Worm (Caenorhabditis elegans) whole organism, late embryonic: ENCODE results near the gene M163.5.

Experiments
- K09A11.1 ChIP-seq: sonication (generic microtip); optimal IDR thresholded peaks from 2 replicates; lab custom pipeline; 2017; ENCODE audit warnings: antibody characterized with exemption, mild to moderate bottlenecking, missing genetic modification characterization, missing compliant biosample characterization; ENCODE audit not compliant: insufficient read depth
- T23F11.4 ChIP-seq: fragments of 200-800 bp; sonication (Bioruptor generic); optimal IDR thresholded peaks from 2 replicates; lab custom pipeline; 2018; ENCODE audit warnings: mild to moderate bottlenecking, missing genetic modification characterization, missing compliant biosample characterization
- Y22D7AL.16 ChIP-seq: sonication (generic microtip); optimal IDR thresholded peaks from 2 replicates; lab custom pipeline; 2016; ENCODE audit warnings: missing genetic modification characterization, missing compliant biosample characterization
- ahr-1 ChIP-seq: sonication (generic microtip); optimal IDR thresholded peaks from 2 replicates; lab custom pipeline; 2016; ENCODE audit warnings: missing genetic modification characterization, missing compliant biosample characterization
- ceh-14 ChIP-seq: sonication (generic microtip); optimal IDR thresholded peaks from 2 replicates; lab custom pipeline; 2016; ENCODE audit warnings: missing genotype, missing genetic modification characterization, missing compliant biosample characterization
- ceh-18 ChIP-seq: sonication (generic microtip); optimal IDR thresholded peaks from 2 replicates; lab custom pipeline; 2016; ENCODE audit warnings: missing genetic modification characterization, missing compliant biosample characterization
- ceh-24 ChIP-seq: sonication (generic microtip); optimal IDR thresholded peaks from 2 replicates; lab custom pipeline; 2016; ENCODE audit warnings: mild to moderate bottlenecking, missing genetic modification characterization, missing compliant biosample characterization
- ceh-31 ChIP-seq: sonication (generic microtip); optimal IDR thresholded peaks from 2 replicates; lab custom pipeline; 2016; ENCODE audit warnings: missing genetic modification characterization, missing compliant biosample characterization
- ceh-48 ChIP-seq: sonication (generic microtip); optimal IDR thresholded peaks from 2 replicates; lab custom pipeline; 2016; ENCODE audit warnings: missing genetic modification characterization, inconsistent platforms, missing compliant biosample characterization
- che-1 ChIP-seq: sonication (generic microtip); optimal IDR thresholded peaks from 2 replicates; lab custom pipeline; 2016; ENCODE audit warnings: mild to moderate bottlenecking, missing genetic modification characterization, missing compliant biosample characterization
- dve-1 ChIP-seq: sonication (generic microtip); optimal IDR thresholded peaks from 2 replicates; lab custom pipeline; 2017; ENCODE audit warnings: antibody characterized with exemption, mild to moderate bottlenecking, missing genetic modification characterization, missing compliant biosample characterization
- ets-4 ChIP-seq: sonication (generic microtip); optimal IDR thresholded peaks from 2 replicates; lab custom pipeline; 2016; ENCODE audit warnings: missing genetic modification characterization, missing compliant biosample characterization
- mec-3 ChIP-seq: sonication (generic microtip); optimal IDR thresholded peaks from 2 replicates; lab custom pipeline; 2016; ENCODE audit warnings: borderline replicate concordance, missing genetic modification characterization, missing compliant biosample characterization
- nhr-11 ChIP-seq: fragments of 150-350 bp; optimal IDR thresholded peaks from 2 replicates; lab custom pipeline; 2014; ENCODE audit warnings: missing biosample characterization, missing genetic modification characterization
- nhr-232 ChIP-seq: sonication (generic microtip); optimal IDR thresholded peaks from 2 replicates; lab custom pipeline; 2016; ENCODE audit warnings: missing genetic modification characterization, missing compliant biosample characterization
- pag-3 ChIP-seq: sonication (generic microtip); optimal IDR thresholded peaks from 2 replicates; lab custom pipeline; 2016; ENCODE audit warnings: missing compliant biosample characterization, missing genetic modification characterization, borderline replicate concordance
- pat-9 ChIP-seq: fragments of 200-800 bp; sonication (Bioruptor generic); optimal IDR thresholded peaks from 2 replicates; lab custom pipeline; 2018; ENCODE audit warnings: mild to moderate bottlenecking, missing genetic modification characterization, moderate library complexity, missing compliant biosample characterization
- rnt-1 ChIP-seq: sonication (generic microtip); optimal IDR thresholded peaks from 2 replicates; lab custom pipeline; 2016; ENCODE audit warnings: missing genetic modification characterization, missing compliant biosample characterization
- unc-3 ChIP-seq, 2 experiments: fragments of 200-800 bp in 1 of 2; sonication (Bioruptor generic) in 1 of 2; sonication (generic microtip) in 1 of 2; conservative IDR thresholded peaks in 1 of 2; optimal IDR thresholded peaks in 1 of 2; 2 replicates each; pipeline versions ENCODE4 v1.3.6 to Lab custom; 2016 to 2022; ENCODE audit warnings: missing compliant biosample characterization in 2 of 2, missing genetic modification characterization in 2 of 2, missing genetic modification reagents in 1 of 2
- unc-42 ChIP-seq: sonication (generic microtip); optimal IDR thresholded peaks from 2 replicates; lab custom pipeline; 2016; ENCODE audit warnings: missing genotype, missing genetic modification characterization, missing compliant biosample characterization
- zip-5 ChIP-seq: sonication (generic microtip); optimal IDR thresholded peaks from 2 replicates; lab custom pipeline; 2016; ENCODE audit warnings: missing genetic modification characterization, missing compliant biosample characterization

M163.5 gene

DNA sequence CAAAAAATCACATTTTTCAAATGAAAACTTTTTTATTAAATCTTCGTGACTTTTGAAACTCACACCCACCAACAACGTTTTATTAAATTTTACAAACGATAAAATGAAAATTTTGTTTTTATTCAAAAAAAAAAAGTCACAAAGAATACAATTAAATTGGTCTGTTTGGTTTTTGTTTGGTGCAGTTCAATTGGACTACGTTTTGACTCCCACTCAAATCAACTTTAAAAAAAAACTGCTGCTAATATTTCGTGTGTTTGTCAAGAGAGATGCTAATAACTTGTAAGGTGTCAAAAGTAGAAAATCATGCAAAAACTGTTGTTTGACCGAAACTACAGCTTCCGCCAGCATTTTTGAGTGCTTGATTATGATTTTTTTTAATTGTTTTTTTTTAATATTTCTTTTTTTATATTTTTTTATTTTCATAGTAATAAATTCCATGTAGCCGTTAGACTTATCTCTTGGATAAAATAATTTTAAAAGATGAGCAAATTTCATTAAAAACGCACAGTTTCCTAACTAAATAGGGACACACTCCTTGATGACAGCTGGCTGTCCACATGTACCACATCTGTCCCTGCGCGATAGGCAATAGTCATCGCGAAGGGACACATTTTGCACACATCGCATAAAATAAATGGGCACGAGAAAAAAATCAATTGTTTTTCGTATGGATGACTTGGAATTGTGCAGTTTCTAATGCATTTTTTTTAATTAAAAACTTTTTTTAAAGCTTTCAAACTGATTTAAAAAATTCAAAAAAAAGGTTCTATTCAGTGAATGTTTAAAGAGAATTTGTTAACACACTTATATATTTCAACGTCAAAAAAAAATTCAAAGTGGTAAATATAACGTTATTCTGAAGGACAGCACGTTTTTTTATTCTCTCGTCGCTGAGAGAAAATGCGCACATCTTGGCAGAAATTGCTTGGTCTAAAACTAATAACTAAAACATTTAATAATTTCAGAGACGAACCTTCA, 51.8 kb downstream of the M163.5 start (continued):
- no peak for TF ChIP-seq pag-3 (tag; lab: Kevin White, UChicago)
- TF ChIP-seq nhr-232 (tag; lab: Kevin White, UChicago): no peak
- TF ChIP-seq ceh-18 (tag; lab: Kevin White, UChicago): peak; percentile 98
- peak; percentile 42 for TF ChIP-seq T23F11.4 (GFP tag; lab: Kevin White, UChicago)
- TF ChIP-seq ahr-1 (tag; lab: Kevin White, UChicago): peak; percentile 62
- TF ChIP-seq nhr-11 (tag; lab: Kevin White, UChicago): peak; percentile 98
- TF ChIP-seq ets-4 (tag; lab: Kevin White, UChicago): peak; percentile 75
- peak; percentile 98 for TF ChIP-seq unc-42 (tag; lab: Kevin White, UChicago)
- TF ChIP-seq Y22D7AL.16: no peak
- peak; percentile 31 for TF ChIP-seq zip-5 (tag; lab: Kevin White, UChicago)
- TF ChIP-seq mec-3 (tag; lab: Kevin White, UChicago): no peak
- peak; percentile 27 for TF ChIP-seq pat-9 (tag; lab: Kevin White, UChicago)
- peak; percentile 89 for TF ChIP-seq K09A11.1
- peak; percentile 90 for TF ChIP-seq rnt-1
- no peak for TF ChIP-seq che-1 (tag; lab: Kevin White, UChicago)
- TF ChIP-seq ceh-48 (tag; lab: Kevin White, UChicago): peak; percentile 99
- TF ChIP-seq unc-3 (GFP tag; conservative IDR thresholded peaks at IDR 0.05; lab: Robert Waterston, UW): 0 out of 2 replicates have a peak, but pooled peaks have one; percentile 53
- TF ChIP-seq unc-3 (tag; optimal IDR thresholded peaks at IDR 0.05; lab: Kevin White, UChicago): peak; percentile 64
- peak; percentile 87 for TF ChIP-seq ceh-14 (tag; lab: Kevin White, UChicago)
- peak; percentile 96 for TF ChIP-seq ceh-31 (tag; lab: Kevin White, UChicago)
- no peak for TF ChIP-seq ceh-24 (tag; lab: Kevin White, UChicago)
- TF ChIP-seq dve-1 (tag; lab: Kevin White, UChicago): peak; percentile 96
